Worm (Caenorhabditis elegans): Measurements from ENCODE around the gene fbxa-210.

DNA sequence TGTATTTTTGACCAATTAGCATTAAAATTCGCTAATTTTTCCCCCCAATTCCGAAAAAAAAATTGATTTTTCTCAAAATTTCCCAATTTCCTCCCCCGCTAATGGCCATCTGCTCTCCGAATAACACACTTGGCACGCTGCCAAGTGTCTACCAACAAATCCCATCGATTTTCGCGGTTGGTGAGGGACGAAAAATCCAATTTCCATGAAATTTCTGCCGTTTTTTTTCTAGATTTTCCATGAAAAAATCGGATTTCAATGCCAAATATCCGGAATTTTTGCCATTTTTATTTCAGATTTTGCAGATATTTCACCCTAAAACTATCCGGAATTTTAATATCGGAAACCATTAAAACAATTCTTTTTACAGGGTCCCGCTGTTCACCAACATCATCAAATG lies 15.7 kb upstream of the fbxa-210 start:
- TF ChIP-seq attf-3 (GFP tag; conservative IDR thresholded peaks at IDR 0.05): no peak
- TF ChIP-seq unc-130 (GFP tag; optimal IDR thresholded peaks at IDR 0.05): no peak
- TF ChIP-seq lag-1 (GFP tag; IDR thresholded peaks at IDR 0.05): no peak
- no peak for TF ChIP-seq xnd-1 (tag; optimal IDR thresholded peaks at IDR 0.05)
- no peak for TF ChIP-seq rcor-1 (GFP tag; IDR thresholded peaks at IDR 0.05)
- TF ChIP-seq bed-2 (GFP tag; IDR thresholded peaks at IDR 0.05): no peak
- TF ChIP-seq ama-1 (optimal IDR thresholded peaks at IDR 0.05): no peak
- no peak for TF ChIP-seq ama-1 (GFP tag; optimal IDR thresholded peaks at IDR 0.05)
- no peak for TF ChIP-seq somi-1 (GFP tag; optimal IDR thresholded peaks at IDR 0.05)
- no peak for TF ChIP-seq F10E7.11 (tag; optimal IDR thresholded peaks at IDR 0.05)
- no peak for TF ChIP-seq rec-8 (tag; optimal IDR thresholded peaks at IDR 0.05)
- no peak for TF ChIP-seq gei-17 (GFP tag; optimal IDR thresholded peaks at IDR 0.05)
